Fruit fly (Drosophila melanogaster) whole organism, wandering third instar larva: ENCODE results near the gene Scgalpha.

Experiments used
- Myc ChIP-seq: fragments of >200 bp; optimal IDR thresholded peaks from 2 replicates; lab custom pipeline; 2017
- br ChIP-seq: fragments of 200-800 bp; sonication (Bioruptor generic); optimal IDR thresholded peaks from 2 replicates; lab custom pipeline; 2016; ENCODE audit warnings: missing biosample characterization, missing genetic modification characterization
- foxo ChIP-seq, 2 experiments: fragments of 200-800 bp; sonication (Bioruptor generic); optimal IDR thresholded peaks; 2 replicates in 1 of 2; 3 replicates in 1 of 2; lab custom pipeline; 2016 to 2017; ENCODE audit warnings: missing biosample characterization in 2 of 2, missing genetic modification characterization in 2 of 2
- h ChIP-seq: fragments of 200-800 bp; sonication (Bioruptor generic); optimal IDR thresholded peaks from 3 replicates; lab custom pipeline; 2016; ENCODE audit warnings: missing biosample characterization, mild to moderate bottlenecking, missing genetic modification characterization
- lola ChIP-seq: fragments of >200 bp; optimal IDR thresholded peaks from 2 replicates; lab custom pipeline; 2017; ENCODE audit warnings: missing biosample characterization, missing genetic modification characterization
- pan ChIP-seq: fragments of >200 bp; optimal IDR thresholded peaks from 2 replicates; lab custom pipeline; 2017

DNA sequence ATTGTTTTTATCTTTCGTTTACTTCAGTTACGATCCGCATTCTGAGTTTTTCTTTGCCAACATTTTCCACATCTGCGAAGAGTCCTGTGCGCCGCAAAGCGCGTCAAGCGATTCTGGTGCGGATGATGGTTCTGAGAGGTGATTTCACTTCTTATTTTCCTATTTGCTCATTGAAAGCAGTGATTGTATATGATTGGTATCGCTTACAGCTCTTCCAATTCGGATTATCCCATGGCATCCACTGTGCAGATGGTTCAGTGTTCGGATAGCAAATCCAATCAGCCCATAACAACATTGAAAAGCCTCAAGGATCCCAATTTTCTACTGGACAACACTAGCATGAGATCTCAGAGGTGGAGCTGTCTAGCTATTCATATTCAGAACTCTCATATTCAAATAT is 1.4 kb downstream of the Scgalpha start:
- no peak for TF ChIP-seq foxo (GFP tag; optimal IDR thresholded peaks at IDR 0.05; lab: Kevin White, UChicago)
- no peak for TF ChIP-seq pan (lab: Kevin White, UChicago)
- TF ChIP-seq lola (GFP tag; lab: Kevin White, UChicago) = no peak
- TF ChIP-seq br (GFP tag; lab: Kevin White, UChicago) = no peak
- TF ChIP-seq h = no peak
- TF ChIP-seq Myc (lab: Kevin White, UChicago) = no peak
